Worm (Caenorhabditis elegans) whole organism, mixed stage, embryonic: ENCODE measurements around the gene F52E4.5.

ENCODE experiments used
- ceh-39 ChIP-seq: fragments of 150-350 bp; optimal IDR thresholded peaks from 2 replicates; lab custom pipeline; 2014; ENCODE audit warnings: missing biosample characterization, missing genetic modification characterization
- ces-1 ChIP-seq: fragments of 150-350 bp; optimal IDR thresholded peaks from 2 replicates; lab custom pipeline; 2014; ENCODE audit warnings: missing biosample characterization, missing genetic modification reagents, missing genetic modification characterization
- elt-3 ChIP-seq: fragments of 150-350 bp; optimal IDR thresholded peaks from 2 replicates; lab custom pipeline; 2014; ENCODE audit warnings: missing biosample characterization, missing genetic modification characterization
- nhr-12 ChIP-seq: fragments of 150-350 bp; optimal IDR thresholded peaks from 2 replicates; lab custom pipeline; 2014; ENCODE audit warnings: missing biosample characterization, missing genetic modification characterization
- nhr-76 ChIP-seq: sonication (generic microtip); optimal IDR thresholded peaks from 2 replicates; lab custom pipeline; 2017; ENCODE audit warnings: missing biosample characterization, missing genetic modification characterization
- unc-39 ChIP-seq: fragments of 150-350 bp; optimal IDR thresholded peaks from 2 replicates; lab custom pipeline; 2014; ENCODE audit warnings: missing biosample characterization, missing genetic modification characterization
- zip-8 ChIP-seq: fragments of 150-350 bp; optimal IDR thresholded peaks from 2 replicates; lab custom pipeline; 2014; ENCODE audit warnings: missing biosample characterization, missing genetic modification characterization
- ztf-11 ChIP-seq: fragments of 150-350 bp; optimal IDR thresholded peaks from 2 replicates; lab custom pipeline; 2014; ENCODE audit warnings: missing biosample characterization, missing genetic modification characterization

ce11 chrX:3067052-3067451, 20.1 kb downstream of the F52E4.5 start:
- TF ChIP-seq ztf-11 (tag; lab: Kevin White, UChicago) (no peak), nhr-12 (tag; lab: Kevin White, UChicago) (no peak), zip-8 (no peak), unc-39 (tag; lab: Kevin White, UChicago) (no peak), elt-3 (tag; lab: Kevin White, UChicago) (no peak), ceh-39 (no peak), nhr-76 (no peak), ces-1 (GFP tag; lab: Kevin White, UChicago) (peak; percentile 48)
